Worm (Caenorhabditis elegans): ENCODE measurements around the gene grl-7.

DNA sequence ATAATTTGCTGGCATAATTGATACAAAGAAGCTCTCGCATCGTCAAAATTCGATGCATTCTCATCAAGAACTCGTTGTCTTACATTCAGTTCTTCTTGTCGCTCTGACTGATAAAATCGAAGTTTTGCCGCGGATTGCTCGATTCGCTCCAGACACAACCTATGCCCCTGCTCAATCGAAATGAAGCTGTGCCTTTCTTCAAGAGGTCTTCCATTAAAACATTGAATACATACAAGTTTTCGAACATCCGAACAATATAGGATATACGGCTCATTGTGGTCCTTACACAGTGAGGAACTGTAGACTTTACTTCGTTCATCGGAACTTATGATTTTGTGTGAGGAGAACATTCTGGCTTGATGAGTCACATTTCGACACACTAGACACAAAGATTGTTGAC is 26.0 kb downstream of the grl-7 start:
- TF ChIP-seq snpc-4 (tag; optimal IDR thresholded peaks at IDR 0.05) (no peak), ceh-82 (tag; optimal IDR thresholded peaks at IDR 0.05) (no peak), mdl-1 (tag; optimal IDR thresholded peaks at IDR 0.05) (no peak)
